Worm (Caenorhabditis elegans) whole organism, young adult: ENCODE measurements around the gene mlc-4.

ENCODE experiments used
- B0019.2 ChIP-seq: fragments of 200-800 bp; sonication (Bioruptor generic); conservative IDR thresholded peaks from 2 replicates; pipeline ENCODE4 v1.3.6; 2022; ENCODE audit warnings: missing genetic modification reagents, missing genetic modification characterization, missing compliant biosample characterization
- B0261.1 ChIP-seq: sonication (generic microtip); optimal IDR thresholded peaks from 2 replicates; lab custom pipeline; 2016; ENCODE audit warnings: mild to moderate bottlenecking, missing genetic modification characterization, moderate library complexity, missing compliant biosample characterization
- C06A6.2 ChIP-seq: fragments of 200-800 bp; sonication (Bioruptor generic); conservative IDR thresholded peaks from 2 replicates; pipeline ENCODE4 v1.3.6; 2022; ENCODE audit warnings: missing genetic modification characterization, missing compliant biosample characterization
- D2030.7 ChIP-seq: fragments of 200-800 bp; sonication (Bioruptor generic); IDR thresholded peaks from 2 replicates; pipeline ENCODE4 v1.3.6; 2022; ENCODE audit warnings: missing genetic modification reagents, missing genetic modification characterization, missing compliant biosample characterization
- F10E7.11 ChIP-seq: sonication (generic microtip); optimal IDR thresholded peaks from 2 replicates; lab custom pipeline; 2017; ENCODE audit warnings: mild to moderate bottlenecking, missing genetic modification characterization, moderate library complexity, missing compliant biosample characterization
- F33H1.4 ChIP-seq: fragments of 200-800 bp; sonication (Bioruptor generic); IDR thresholded peaks from 2 replicates; pipeline ENCODE4 v1.3.6; 2022; ENCODE audit warnings: missing genetic modification reagents, missing genetic modification characterization, missing compliant biosample characterization
- F39B2.1 ChIP-seq: fragments of 200-800 bp; sonication (Bioruptor generic); IDR thresholded peaks from 2 replicates; pipeline ENCODE4 v1.3.6; 2022; ENCODE audit warnings: missing genetic modification reagents, missing genetic modification characterization, missing compliant biosample characterization
- F55B11.4 ChIP-seq: sonication (generic microtip); optimal IDR thresholded peaks from 2 replicates; lab custom pipeline; 2016; ENCODE audit warnings: missing compliant biosample characterization, missing genetic modification characterization, borderline replicate concordance; ENCODE audit not compliant: insufficient read depth
- F57A8.1 ChIP-seq: fragments of 200-800 bp; sonication (Bioruptor generic); optimal IDR thresholded peaks from 2 replicates; lab custom pipeline; 2018; ENCODE audit warnings: mild to moderate bottlenecking, missing genetic modification characterization, moderate library complexity, missing compliant biosample characterization
- F57C9.4 ChIP-seq: sonication (generic microtip); optimal IDR thresholded peaks from 2 replicates; lab custom pipeline; 2017; ENCODE audit warnings: mild to moderate bottlenecking, missing genetic modification characterization, missing compliant biosample characterization
- K11D2.4 ChIP-seq: fragments of 200-800 bp; sonication (Bioruptor generic); IDR thresholded peaks from 2 replicates; pipeline ENCODE4 v1.3.6; 2022; ENCODE audit warnings: missing genetic modification reagents, missing genetic modification characterization, missing compliant biosample characterization
- T07F8.4 ChIP-seq: sonication (generic microtip); optimal IDR thresholded peaks from 2 replicates; lab custom pipeline; 2016; ENCODE audit warnings: mild to moderate bottlenecking, missing genetic modification characterization, moderate library complexity, missing compliant biosample characterization
- Y53F4B.3 ChIP-seq: fragments of 200-800 bp; sonication (Bioruptor generic); IDR thresholded peaks from 2 replicates; pipeline ENCODE4 v1.3.6; 2022; ENCODE audit warnings: missing genetic modification reagents, missing genetic modification characterization, missing compliant biosample characterization
- Y53G8AR.9 ChIP-seq: fragments of 200-800 bp; sonication (Bioruptor generic); conservative IDR thresholded peaks from 2 replicates; pipeline ENCODE4 v1.3.6; 2022; ENCODE audit warnings: missing genetic modification reagents, missing genetic modification characterization, missing compliant biosample characterization
- Y67H2A.10 ChIP-seq: fragments of 200-800 bp; sonication (Bioruptor generic); conservative IDR thresholded peaks from 2 replicates; pipeline ENCODE4 v1.3.6; 2022; ENCODE audit warnings: missing genetic modification reagents, missing genetic modification characterization, missing compliant biosample characterization
- ZK185.1 ChIP-seq: sonication (generic microtip); optimal IDR thresholded peaks from 2 replicates; lab custom pipeline; 2016; ENCODE audit warnings: mild to moderate bottlenecking, missing genetic modification characterization, missing compliant biosample characterization; ENCODE audit not compliant: poor library complexity, severe bottlenecking
- ama-1 ChIP-seq, 3 experiments: fragments of 150-350 bp in 1 of 3; sonication (generic microtip) in 2 of 3; optimal IDR thresholded peaks; 2 replicates each; lab custom pipeline; 2014 to 2018; ENCODE audit warnings: missing biosample characterization in 2 of 3, missing genetic modification characterization in 2 of 3, missing genetic modification reagents in 2 of 3
- aptf-3 ChIP-seq: fragments of 200-800 bp; sonication (Bioruptor generic); IDR thresholded peaks from 2 replicates; pipeline ENCODE4 v1.3.6; 2022; ENCODE audit warnings: missing genetic modification characterization, missing compliant biosample characterization
- atf-7 ChIP-seq: sonication (generic microtip); optimal IDR thresholded peaks from 2 replicates; lab custom pipeline; 2017; ENCODE audit warnings: mild to moderate bottlenecking, missing genetic modification characterization, missing compliant biosample characterization
- attf-3 ChIP-seq: fragments of 200-800 bp; sonication (Bioruptor generic); conservative IDR thresholded peaks from 2 replicates; pipeline ENCODE4 v1.3.6; 2022; ENCODE audit warnings: missing genetic modification reagents, missing genetic modification characterization, missing compliant biosample characterization
- attf-5 ChIP-seq: fragments of 200-800 bp; sonication (Bioruptor generic); optimal IDR thresholded peaks from 2 replicates; lab custom pipeline; 2018; ENCODE audit warnings: mild to moderate bottlenecking, missing genetic modification characterization, missing compliant biosample characterization
- attf-6 ChIP-seq: fragments of 200-800 bp; sonication (Bioruptor generic); IDR thresholded peaks from 2 replicates; pipeline ENCODE4 v1.3.6; 2022; ENCODE audit warnings: missing genetic modification reagents, missing genetic modification characterization, missing compliant biosample characterization
- ceh-27 ChIP-seq: fragments of 200-800 bp; sonication (Bioruptor generic); optimal IDR thresholded peaks from 2 replicates; lab custom pipeline; 2018; ENCODE audit warnings: mild to moderate bottlenecking, missing genetic modification characterization, moderate library complexity, missing compliant biosample characterization
- ceh-58 ChIP-seq: fragments of 200-800 bp; sonication (Bioruptor generic); IDR thresholded peaks from 2 replicates; pipeline ENCODE4 v1.3.6; 2022; ENCODE audit warnings: missing genetic modification characterization, missing compliant biosample characterization
- ceh-79 ChIP-seq: sonication (generic microtip); optimal IDR thresholded peaks from 2 replicates; lab custom pipeline; 2017; ENCODE audit warnings: mild to moderate bottlenecking, missing genetic modification characterization, missing compliant biosample characterization
- chd-7 ChIP-seq: sonication (generic microtip); optimal IDR thresholded peaks from 2 replicates; lab custom pipeline; 2016; ENCODE audit warnings: mild to moderate bottlenecking, missing genetic modification characterization, moderate library complexity, missing compliant biosample characterization
- die-1 ChIP-seq: sonication (generic microtip); optimal IDR thresholded peaks from 2 replicates; lab custom pipeline; 2016; ENCODE audit warnings: missing genotype, mild to moderate bottlenecking, missing genetic modification characterization, missing compliant biosample characterization
- egl-44 ChIP-seq: fragments of 200-800 bp; sonication (Bioruptor generic); IDR thresholded peaks from 2 replicates; pipeline ENCODE4 v1.3.6; 2022; ENCODE audit warnings: missing genetic modification reagents, missing genetic modification characterization, missing compliant biosample characterization
- ekl-4 ChIP-seq: fragments of 200-800 bp; sonication (Bioruptor generic); IDR thresholded peaks from 2 replicates; pipeline ENCODE4 v1.3.6; 2022; ENCODE audit warnings: missing genetic modification reagents, missing genetic modification characterization, missing compliant biosample characterization
- gei-17 ChIP-seq: fragments of 200-800 bp; sonication (Bioruptor generic); optimal IDR thresholded peaks from 2 replicates; lab custom pipeline; 2018; ENCODE audit warnings: mild to moderate bottlenecking, missing genetic modification characterization, missing compliant biosample characterization
- hlh-26 ChIP-seq: fragments of 200-800 bp; sonication (Bioruptor generic); conservative IDR thresholded peaks from 2 replicates; pipeline ENCODE4 v1.3.6; 2022; ENCODE audit warnings: missing genetic modification reagents, missing genetic modification characterization, missing compliant biosample characterization
- hmg-1.2 ChIP-seq: fragments of 200-800 bp; sonication (Bioruptor generic); IDR thresholded peaks from 2 replicates; pipeline ENCODE4 v1.3.6; 2022; ENCODE audit warnings: missing genetic modification reagents, missing genetic modification characterization, missing compliant biosample characterization
- hmg-20 ChIP-seq: fragments of 200-800 bp; sonication (Bioruptor generic); IDR thresholded peaks from 2 replicates; pipeline ENCODE4 v1.3.6; 2022; ENCODE audit warnings: missing genetic modification reagents, missing genetic modification characterization, missing compliant biosample characterization
- lir-1 ChIP-seq: fragments of 200-800 bp; sonication (Bioruptor generic); conservative IDR thresholded peaks from 2 replicates; pipeline ENCODE4 v1.3.6; 2022; ENCODE audit warnings: missing genetic modification reagents, missing genetic modification characterization, missing compliant biosample characterization
- lsy-27 ChIP-seq: sonication (generic microtip); optimal IDR thresholded peaks from 2 replicates; lab custom pipeline; 2017; ENCODE audit warnings: missing genetic modification characterization, mild to moderate bottlenecking, missing compliant biosample characterization, antibody characterized with exemption, missing genotype, borderline replicate concordance; ENCODE audit not compliant: insufficient read depth
- madf-10 ChIP-seq: sonication (generic microtip); optimal IDR thresholded peaks from 2 replicates; lab custom pipeline; 2016; ENCODE audit warnings: mild to moderate bottlenecking, missing genetic modification characterization, missing compliant biosample characterization
- mes-4 ChIP-seq: sonication (generic microtip); optimal IDR thresholded peaks from 2 replicates; lab custom pipeline; 2016; ENCODE audit warnings: missing genotype, missing genetic modification characterization, missing compliant biosample characterization
- rcor-1 ChIP-seq: fragments of 200-800 bp; sonication (Bioruptor generic); IDR thresholded peaks from 2 replicates; pipeline ENCODE4 v1.3.6; 2022; ENCODE audit warnings: missing genetic modification reagents, missing genetic modification characterization, missing compliant biosample characterization
- rec-8 ChIP-seq, 2 experiments: sonication (generic microtip); optimal IDR thresholded peaks; 2 replicates each; lab custom pipeline; 2016; ENCODE audit warnings: mild to moderate bottlenecking in 2 of 2, missing genetic modification characterization in 2 of 2, missing genetic modification reagents in 2 of 2, missing genotype in 2 of 2, missing biosample characterization in 1 of 2, missing compliant biosample characterization in 1 of 2, moderate library complexity in 1 of 2
- sdz-38 ChIP-seq: sonication (generic microtip); optimal IDR thresholded peaks from 2 replicates; lab custom pipeline; 2016; ENCODE audit warnings: missing genotype, missing genetic modification characterization, missing compliant biosample characterization
- snpc-3.4 ChIP-seq: sonication (generic microtip); optimal IDR thresholded peaks from 2 replicates; lab custom pipeline; 2017; ENCODE audit warnings: missing genetic modification characterization, mild to moderate bottlenecking, missing compliant biosample characterization, antibody characterized with exemption, moderate library complexity, missing genotype, missing genetic modification reagents
- tbp1 ChIP-seq: fragments of 200-800 bp; sonication (Bioruptor generic); optimal IDR thresholded peaks from 2 replicates; lab custom pipeline; 2018; ENCODE audit warnings: mild to moderate bottlenecking, missing genetic modification characterization, missing compliant biosample characterization
- zim-3 ChIP-seq: sonication (generic microtip); optimal IDR thresholded peaks from 2 replicates; lab custom pipeline; 2017; ENCODE audit warnings: mild to moderate bottlenecking, missing genetic modification characterization, moderate library complexity, missing compliant biosample characterization
- ztf-22 ChIP-seq: fragments of 200-800 bp; sonication (Bioruptor generic); optimal IDR thresholded peaks from 2 replicates; lab custom pipeline; 2018; ENCODE audit warnings: mild to moderate bottlenecking, missing genetic modification characterization, moderate library complexity, missing compliant biosample characterization
- ztf-25 ChIP-seq: fragments of 200-800 bp; sonication (Bioruptor generic); IDR thresholded peaks from 2 replicates; pipeline ENCODE4 v1.3.6; 2022; ENCODE audit warnings: missing genetic modification reagents, missing genetic modification characterization, missing compliant biosample characterization
- ztf-6 ChIP-seq: fragments of 200-800 bp; sonication (Bioruptor generic); IDR thresholded peaks from 2 replicates; pipeline ENCODE4 v1.3.6; 2022; ENCODE audit warnings: missing genetic modification reagents, missing genetic modification characterization, missing compliant biosample characterization

mlc-4 gene

DNA sequence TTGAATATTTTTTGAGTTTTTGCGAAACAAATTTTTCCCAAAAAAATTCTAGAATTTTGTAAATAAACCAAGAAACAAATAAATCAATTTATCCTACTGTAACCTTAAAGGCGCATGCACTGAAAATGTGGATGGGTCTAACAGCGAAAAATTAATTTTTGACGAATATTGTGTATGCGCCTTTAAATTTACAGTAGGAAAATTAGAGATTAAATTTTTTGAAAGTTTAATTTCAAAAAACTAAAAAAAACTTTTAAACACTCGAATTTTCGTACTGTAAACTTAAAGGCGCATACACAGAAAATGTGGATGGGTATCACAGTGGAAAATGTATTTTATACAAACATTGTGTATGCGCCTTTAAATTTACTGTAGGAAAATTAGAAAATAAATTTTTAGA, 3.4 kb downstream of the mlc-4 start (continued):
- TF ChIP-seq C06A6.2 (no peak), ekl-4 (GFP tag; lab: Robert Waterston, UW) (0 out of 2 replicates have a peak, but pooled peaks have one; percentile 40), attf-6 (0 out of 2 replicates have a peak, but pooled peaks have one; percentile 12), zim-3 (tag; lab: Kevin White, UChicago) (no peak), snpc-3.4 (tag; lab: Kevin White, UChicago) (peak; percentile 65), mes-4 (tag; lab: Kevin White, UChicago) (no peak), lsy-27 (tag; lab: Kevin White, UChicago) (no peak), egl-44 (GFP tag; lab: Robert Waterston, UW) (no peak), sdz-38 (tag; lab: Kevin White, UChicago) (no peak), F57C9.4 (tag; lab: Kevin White, UChicago) (no peak), ceh-79 (tag; lab: Kevin White, UChicago) (no peak), K11D2.4 (no peak), Y53F4B.3 (GFP tag; lab: Robert Waterston, UW) (no peak), F10E7.11 (no peak), F55B11.4 (no peak), Y67H2A.10 (GFP tag; lab: Robert Waterston, UW) (no peak), lir-1 (GFP tag; lab: Robert Waterston, UW) (no peak), die-1 (no peak), tbp1 (peak; percentile 49), rcor-1 (peak; percentile 51), aptf-3 (GFP tag; lab: Robert Waterston, UW) (no peak), Y53G8AR.9 (GFP tag; lab: Robert Waterston, UW) (no peak), attf-3 (GFP tag; lab: Robert Waterston, UW) (no peak), F33H1.4 (GFP tag; lab: Robert Waterston, UW) (peak; percentile 98), ama-1 (optimal IDR thresholded peaks at IDR 0.05; lab: Kevin White, UChicago) (no peak), ama-1 (GFP tag; optimal IDR thresholded peaks at IDR 0.05; lab: Kevin White, UChicago) (no peak), ztf-6 (no peak), rec-8 (tag; optimal IDR thresholded peaks at IDR 0.05; lab: Kevin White, UChicago) (no peak), madf-10 (tag; lab: Kevin White, UChicago) (no peak), gei-17 (GFP tag; lab: Kevin White, UChicago) (no peak), F57A8.1 (GFP tag; lab: Kevin White, UChicago) (no peak), ceh-27 (GFP tag; lab: Kevin White, UChicago) (no peak), attf-5 (GFP tag; lab: Kevin White, UChicago) (no peak), ZK185.1 (tag; lab: Kevin White, UChicago) (no peak), F39B2.1 (GFP tag; lab: Robert Waterston, UW) (no peak), ztf-22 (GFP tag; lab: Kevin White, UChicago) (no peak), D2030.7 (GFP tag; lab: Robert Waterston, UW) (peak; percentile 93), chd-7 (tag; lab: Kevin White, UChicago) (no peak), hmg-20 (GFP tag; lab: Robert Waterston, UW) (no peak), T07F8.4 (tag; lab: Kevin White, UChicago) (no peak), ztf-25 (GFP tag; lab: Robert Waterston, UW) (no peak), atf-7 (tag; lab: Kevin White, UChicago) (no peak), B0019.2 (GFP tag; lab: Robert Waterston, UW) (0 out of 2 replicates have a peak, but pooled peaks have one; percentile 7), hmg-1.2 (GFP tag; lab: Robert Waterston, UW) (peak; percentile 34; the same call in 1 of the 2 replicates), B0261.1 (tag; lab: Kevin White, UChicago) (no peak), ceh-58 (GFP tag; lab: Robert Waterston, UW) (no peak), hlh-26 (GFP tag; lab: Robert Waterston, UW) (no peak)
